Fruit fly (Drosophila melanogaster) whole organism, embryonic: ENCODE data around the gene tex.
A peak's percentile ranks its signal among the peaks of the same experiment; 100 is the strongest.

Experiments
- ATbp ChIP-seq: fragments of 200-800 bp; sonication (Bioruptor generic); optimal IDR thresholded peaks from 2 replicates; lab custom pipeline; 2017; ENCODE audit warnings: missing biosample characterization, mild to moderate bottlenecking, missing genetic modification characterization, missing genetic modification reagents
- Bgb ChIP-seq: fragments of 200-800 bp; sonication (Bioruptor generic); IDR thresholded peaks from 2 replicates; pipeline ENCODE4 v1.3.6; 2022; ENCODE audit warnings: missing biosample characterization, missing genetic modification characterization; ENCODE audit not compliant: partially characterized antibody
- CG10431 ChIP-seq: fragments of 200-800 bp; sonication (Bioruptor generic); optimal IDR thresholded peaks from 3 replicates; lab custom pipeline; 2018; ENCODE audit warnings: missing biosample characterization, mild to moderate bottlenecking, missing genetic modification characterization
- CG10462 ChIP-seq: fragments of 200-800 bp; sonication (Bioruptor generic); optimal IDR thresholded peaks from 2 replicates; lab custom pipeline; 2016; ENCODE audit warnings: missing biosample characterization, missing genetic modification characterization
- CG10565 ChIP-seq: fragments of 200-800 bp; sonication (Bioruptor generic); optimal IDR thresholded peaks from 3 replicates; lab custom pipeline; 2016; ENCODE audit warnings: missing biosample characterization, mild to moderate bottlenecking, missing genetic modification characterization
- CG10979 ChIP-seq: fragments of 200-800 bp; sonication (Bioruptor generic); optimal IDR thresholded peaks from 2 replicates; lab custom pipeline; 2018; ENCODE audit warnings: missing biosample characterization, mild to moderate bottlenecking, missing genetic modification characterization, moderate library complexity
- CG11093 ChIP-seq: fragments of 200-800 bp; sonication (Bioruptor generic); IDR thresholded peaks from 3 replicates; pipeline ENCODE4 v1.3.6; 2022; ENCODE audit warnings: missing biosample characterization, missing genetic modification characterization
- CG12236 ChIP-seq: fragments of 200-800 bp; sonication (Bioruptor generic); optimal IDR thresholded peaks from 2 replicates; lab custom pipeline; 2016; ENCODE audit warnings: missing biosample characterization, missing genetic modification characterization
- CG15601 ChIP-seq: fragments of 200-800 bp; sonication (Bioruptor generic); optimal IDR thresholded peaks from 3 replicates; lab custom pipeline; 2019; ENCODE audit warnings: missing biosample characterization, mild to moderate bottlenecking, missing genetic modification characterization, moderate library complexity
- CG15696 ChIP-seq: fragments of 200-800 bp; sonication (Bioruptor generic); optimal IDR thresholded peaks from 2 replicates; lab custom pipeline; 2019; ENCODE audit warnings: missing biosample characterization, mild to moderate bottlenecking, missing genetic modification characterization, moderate library complexity
- CG16813 ChIP-seq: fragments of 200-800 bp; sonication (Bioruptor generic); IDR thresholded peaks from 3 replicates; pipeline ENCODE4 v1.3.6; 2022; ENCODE audit warnings: missing biosample characterization, missing genetic modification characterization; ENCODE audit not compliant: partially characterized antibody
- CG17385 ChIP-seq: fragments of 200-800 bp; sonication (Bioruptor generic); optimal IDR thresholded peaks from 3 replicates; lab custom pipeline; 2018; ENCODE audit warnings: missing biosample characterization, mild to moderate bottlenecking, missing genetic modification characterization
- CG2678 ChIP-seq: fragments of 200-800 bp; sonication (Bioruptor generic); optimal IDR thresholded peaks from 3 replicates; lab custom pipeline; 2019; ENCODE audit warnings: missing biosample characterization, mild to moderate bottlenecking, missing genetic modification characterization, moderate library complexity
- CG30431 ChIP-seq: fragments of 200-800 bp; sonication (Bioruptor generic); optimal IDR thresholded peaks from 2 replicates; lab custom pipeline; 2017; ENCODE audit warnings: missing biosample characterization, missing genetic modification characterization
- CG32772 ChIP-seq: fragments of 200-800 bp; sonication (Bioruptor generic); IDR thresholded peaks from 2 replicates; pipeline ENCODE4 v1.3.6; 2022; ENCODE audit warnings: missing biosample characterization, missing genetic modification characterization
- CG34422 ChIP-seq: fragments of 200-800 bp; sonication (Bioruptor generic); IDR thresholded peaks from 3 replicates; pipeline ENCODE4 v1.3.6; 2022; ENCODE audit warnings: missing biosample characterization, missing genetic modification characterization
- CG4282 ChIP-seq: fragments of 200-800 bp; sonication (Bioruptor generic); optimal IDR thresholded peaks from 2 replicates; lab custom pipeline; 2016; ENCODE audit warnings: missing biosample characterization, missing genetic modification characterization
- CG43689 ChIP-seq: fragments of 200-800 bp; sonication (Bioruptor generic); IDR thresholded peaks from 2 replicates; pipeline ENCODE4 v1.3.6; 2022; ENCODE audit warnings: missing biosample characterization, missing genetic modification characterization
- CG6272 ChIP-seq: fragments of 200-800 bp; sonication (Bioruptor generic); IDR thresholded peaks from 2 replicates; pipeline ENCODE4 v1.3.6; 2022; ENCODE audit warnings: missing biosample characterization, missing genetic modification characterization
- CG6765 ChIP-seq: fragments of 200-800 bp; sonication (Bioruptor generic); optimal IDR thresholded peaks from 3 replicates; lab custom pipeline; 2017; ENCODE audit warnings: missing biosample characterization, mild to moderate bottlenecking, missing genetic modification characterization
- CG8290 ChIP-seq, 3 experiments: fragments of 200-800 bp; sonication (Bioruptor generic); optimal IDR thresholded peaks; 2 replicates each; lab custom pipeline; 2016 to 2019; ENCODE audit warnings: missing biosample characterization in 3 of 3, missing genetic modification characterization in 3 of 3, mild to moderate bottlenecking in 2 of 3, moderate library complexity in 1 of 3
- CG9932 ChIP-seq: fragments of 200-800 bp; sonication (Bioruptor generic); IDR thresholded peaks from 2 replicates; pipeline ENCODE4 v1.3.6; 2022; ENCODE audit warnings: missing biosample characterization, missing genetic modification characterization
- CoRest ChIP-seq: fragments of 200-800 bp; sonication (Bioruptor generic); optimal IDR thresholded peaks from 3 replicates; lab custom pipeline; 2018; ENCODE audit warnings: missing biosample characterization, mild to moderate bottlenecking, missing genetic modification characterization, moderate library complexity
- Dek ChIP-seq: fragments of 200-800 bp; sonication (Bioruptor generic); optimal IDR thresholded peaks from 3 replicates; lab custom pipeline; 2019; ENCODE audit warnings: missing biosample characterization, mild to moderate bottlenecking, missing genetic modification characterization, moderate library complexity
- GATAe ChIP-seq: fragments of 200-800 bp; sonication (Bioruptor generic); conservative IDR thresholded peaks from 2 replicates; pipeline ENCODE4 v1.3.6; 2022; ENCODE audit warnings: missing biosample characterization, missing genetic modification characterization
- H15 ChIP-seq: fragments of 200-800 bp; sonication (Bioruptor generic); IDR thresholded peaks from 3 replicates; pipeline ENCODE4 v1.3.6; 2022; ENCODE audit warnings: missing biosample characterization, missing genetic modification characterization
- Kr ChIP-seq: fragments of 200-800 bp; sonication (Bioruptor generic); optimal IDR thresholded peaks from 2 replicates; lab custom pipeline; 2017; ENCODE audit warnings: missing biosample characterization, mild to moderate bottlenecking, missing genetic modification characterization
- Lhr ChIP-seq: fragments of 200-800 bp; sonication (Bioruptor generic); optimal IDR thresholded peaks from 3 replicates; lab custom pipeline; 2017; ENCODE audit warnings: mild to moderate bottlenecking, missing biosample characterization, missing genetic modification reagents, missing genetic modification characterization
- Lpt ChIP-seq: fragments of >200 bp; optimal IDR thresholded peaks from 2 replicates; lab custom pipeline; 2018; ENCODE audit warnings: missing biosample characterization, missing genetic modification characterization
- Mad ChIP-seq: fragments of 200-800 bp; sonication (Bioruptor generic); optimal IDR thresholded peaks from 2 replicates; lab custom pipeline; 2016; ENCODE audit warnings: missing biosample characterization, missing genetic modification characterization
- ac ChIP-seq: fragments of 200-800 bp; sonication (Bioruptor generic); optimal IDR thresholded peaks from 3 replicates; lab custom pipeline; 2017; ENCODE audit warnings: missing biosample characterization, mild to moderate bottlenecking, missing genetic modification characterization
- amos ChIP-seq: fragments of 200-800 bp; sonication (Bioruptor generic); IDR thresholded peaks from 2 replicates; pipeline ENCODE4 v1.3.6; 2022; ENCODE audit warnings: missing biosample characterization, missing genetic modification characterization; ENCODE audit not compliant: partially characterized antibody
- ase ChIP-seq: fragments of 200-800 bp; sonication (Bioruptor generic); IDR thresholded peaks from 3 replicates; pipeline ENCODE4 v1.3.6; 2022; ENCODE audit warnings: missing biosample characterization, missing genetic modification characterization
- bbx ChIP-seq: fragments of 200-800 bp; sonication (Bioruptor generic); IDR thresholded peaks from 2 replicates; pipeline ENCODE4 v1.3.6; 2022; ENCODE audit warnings: missing biosample characterization, missing genetic modification characterization; ENCODE audit not compliant: partially characterized antibody
- cas ChIP-seq: fragments of 200-800 bp; sonication (Bioruptor generic); IDR thresholded peaks from 2 replicates; pipeline ENCODE4 v1.3.6; 2022; ENCODE audit warnings: missing biosample characterization, missing genetic modification characterization
- chinmo ChIP-seq: fragments of 200-800 bp; sonication (Bioruptor generic); IDR thresholded peaks from 4 replicates; pipeline ENCODE4 v1.3.6; 2022; ENCODE audit warnings: missing biosample characterization, missing genetic modification characterization; ENCODE audit not compliant: partially characterized antibody
- crp ChIP-seq, 2 experiments: fragments of 200-800 bp; sonication (Bioruptor generic); optimal IDR thresholded peaks; 2 replicates in 1 of 2; 3 replicates in 1 of 2; lab custom pipeline; 2017; ENCODE audit warnings: missing biosample characterization in 2 of 2, missing genetic modification characterization in 2 of 2, mild to moderate bottlenecking in 1 of 2, moderate library complexity in 1 of 2
- eyg ChIP-seq: fragments of 200-800 bp; sonication (Bioruptor generic); optimal IDR thresholded peaks from 3 replicates; lab custom pipeline; 2016; ENCODE audit warnings: missing biosample characterization, missing genetic modification characterization
- gfzf ChIP-seq: fragments of 200-800 bp; sonication (Bioruptor generic); optimal IDR thresholded peaks from 2 replicates; lab custom pipeline; 2016; ENCODE audit warnings: missing biosample characterization, mild to moderate bottlenecking, missing genetic modification characterization, moderate library complexity
- hkb ChIP-seq, 2 experiments: fragments of 200-800 bp in 1 of 2; fragments of >200 bp in 1 of 2; sonication (Bioruptor generic) in 1 of 2; IDR thresholded peaks in 1 of 2; optimal IDR thresholded peaks in 1 of 2; 2 replicates each; pipeline versions ENCODE4 v1.3.6 to Lab custom; 2017 to 2022; ENCODE audit warnings: missing biosample characterization in 1 of 2, missing genetic modification characterization in 1 of 2
- klu ChIP-seq: fragments of 200-800 bp; sonication (Bioruptor generic); IDR thresholded peaks from 2 replicates; pipeline ENCODE4 v1.3.6; 2022; ENCODE audit warnings: missing biosample characterization, missing genetic modification characterization
- repo ChIP-seq: fragments of 200-800 bp; sonication (Bioruptor generic); optimal IDR thresholded peaks from 2 replicates; lab custom pipeline; 2016; ENCODE audit warnings: missing biosample characterization, missing genetic modification characterization
- sd ChIP-seq: fragments of 200-800 bp; sonication (Bioruptor generic); optimal IDR thresholded peaks from 3 replicates; lab custom pipeline; 2018; ENCODE audit warnings: missing biosample characterization, mild to moderate bottlenecking, missing genetic modification characterization, moderate library complexity
- sens ChIP-seq: fragments of 200-800 bp; sonication (Bioruptor generic); peaks from one replicate; lab custom pipeline; 2016; ENCODE audit warnings: missing biosample characterization, missing genetic modification characterization
- sisA ChIP-seq: fragments of 200-800 bp; sonication (Bioruptor generic); IDR thresholded peaks from 2 replicates; pipeline ENCODE4 v1.3.6; 2022; ENCODE audit warnings: missing biosample characterization, missing genetic modification characterization
- slbo ChIP-seq: fragments of 200-800 bp; sonication (Bioruptor generic); IDR thresholded peaks from 2 replicates; pipeline ENCODE4 v1.3.6; 2022; ENCODE audit warnings: missing biosample characterization, missing genetic modification characterization
- trem ChIP-seq: fragments of 200-800 bp; optimal IDR thresholded peaks from 3 replicates; lab custom pipeline; 2019; ENCODE audit warnings: missing biosample characterization, mild to moderate bottlenecking, missing genetic modification characterization, moderate library complexity
- wor ChIP-seq: fragments of 200-800 bp; sonication (Bioruptor generic); IDR thresholded peaks from 2 replicates; pipeline ENCODE4 v1.3.6; 2022; ENCODE audit warnings: missing biosample characterization, missing genetic modification characterization
- zen ChIP-seq: fragments of 200-800 bp; sonication (Bioruptor generic); optimal IDR thresholded peaks from 3 replicates; lab custom pipeline; 2018; ENCODE audit warnings: missing biosample characterization, mild to moderate bottlenecking, missing genetic modification characterization, moderate library complexity

Gene tex

dm6 chr3R:8356626-8357290, 48.3 kb upstream of the tex start, which contains the start of gene stck (continued):
- TF ChIP-seq Bgb (GFP tag; lab: Robert Waterston, UW), result peak; percentile 67
- no peak for TF ChIP-seq CG32772 (GFP tag; lab: Robert Waterston, UW)
- TF ChIP-seq CG43689, result no peak
- TF ChIP-seq CoRest, result peak; percentile 44
- no peak for TF ChIP-seq Lpt
- TF ChIP-seq bbx (GFP tag; lab: Robert Waterston, UW), result peak; percentile 64
- no peak for TF ChIP-seq CG6272 (GFP tag; lab: Robert Waterston, UW)
- no peak for TF ChIP-seq cas (GFP tag; lab: Robert Waterston, UW)
- no peak for TF ChIP-seq klu (GFP tag; lab: Robert Waterston, UW)
- TF ChIP-seq CG10565 (GFP tag; lab: Kevin White, UChicago), result no peak
- TF ChIP-seq ATbp (GFP tag; lab: Kevin White, UChicago), result no peak
- TF ChIP-seq CG10431, result no peak
- no peak for TF ChIP-seq CG11093 (GFP tag; lab: Robert Waterston, UW)
- no peak for TF ChIP-seq CG9932 (GFP tag; lab: Robert Waterston, UW)
- TF ChIP-seq CG16813 (GFP tag; lab: Robert Waterston, UW), result peak; percentile 58
- TF ChIP-seq CG12236 (GFP tag; lab: Kevin White, UChicago), result no peak
- no peak for TF ChIP-seq CG34422 (GFP tag; lab: Robert Waterston, UW)
- TF ChIP-seq H15 (GFP tag; lab: Robert Waterston, UW), result no peak
- no peak for TF ChIP-seq eyg
- peak; percentile 14 for TF ChIP-seq zen
- TF ChIP-seq CG10462 (GFP tag; lab: Kevin White, UChicago), result no peak
- peak; percentile 71; the same call in 1 of the 2 replicates for TF ChIP-seq amos (GFP tag; lab: Robert Waterston, UW)
- TF ChIP-seq hkb (optimal IDR thresholded peaks at IDR 0.05; lab: Kevin White, UChicago), result peak; percentile 63
- no peak for TF ChIP-seq hkb (GFP tag; IDR thresholded peaks at IDR 0.05; lab: Robert Waterston, UW)
- peak; percentile 22 for TF ChIP-seq trem (tag; lab: Kevin White, UChicago)
- TF ChIP-seq Mad, result no peak
- TF ChIP-seq CG10979 (tag; lab: Kevin White, UChicago), result no peak
- TF ChIP-seq sd (tag; lab: Kevin White, UChicago), result peak; percentile 74
- peak; percentile 51; the same call in 1 of the 2 replicates for TF ChIP-seq GATAe (GFP tag; lab: Robert Waterston, UW)
- TF ChIP-seq Dek, result no peak
- no peak for TF ChIP-seq repo
- no peak for TF ChIP-seq CG15696 (tag; lab: Kevin White, UChicago)
- peak; percentile 94 for TF ChIP-seq gfzf
- peak in 1 of 2 experiments; percentile 16 for TF ChIP-seq crp (GFP tag; optimal IDR thresholded peaks at IDR 0.05; lab: Kevin White, UChicago)
- no peak for TF ChIP-seq CG4282 (GFP tag; lab: Kevin White, UChicago)
- no peak for TF ChIP-seq Kr (GFP tag; lab: Kevin White, UChicago)
- TF ChIP-seq ac (GFP tag; lab: Kevin White, UChicago), result no peak
- TF ChIP-seq chinmo (GFP tag; lab: Robert Waterston, UW), result 0 out of 4 replicates have a peak, but pooled peaks have one; percentile 12
- TF ChIP-seq Lhr (GFP tag; lab: Kevin White, UChicago), result no peak
- peak; percentile 58 for TF ChIP-seq sens (GFP tag; lab: Kevin White, UChicago)
- TF ChIP-seq CG8290 (GFP tag; optimal IDR thresholded peaks at IDR 0.05; lab: Kevin White, UChicago), result no peak
- TF ChIP-seq CG8290 (tag; optimal IDR thresholded peaks at IDR 0.05; lab: Kevin White, UChicago), result peak in 1 of 2 experiments; percentile 27
- no peak for TF ChIP-seq sisA
- TF ChIP-seq CG17385, result peak; percentile 36
- no peak for TF ChIP-seq ase (GFP tag; lab: Robert Waterston, UW)
- no peak for TF ChIP-seq slbo (GFP tag; lab: Robert Waterston, UW)
- TF ChIP-seq CG6765 (GFP tag; lab: Kevin White, UChicago), result no peak
- TF ChIP-seq wor (GFP tag; lab: Robert Waterston, UW), result no peak
- TF ChIP-seq CG2678 (tag; lab: Kevin White, UChicago), result no peak
- TF ChIP-seq CG30431 (GFP tag; lab: Kevin White, UChicago), result no peak
- TF ChIP-seq CG15601 (tag; lab: Kevin White, UChicago), result peak; percentile 30
